Worm (Caenorhabditis elegans) whole organism, L2 larva: ENCODE results near the gene ptpn-22.

Experiments used
- C34F6.9 ChIP-seq: fragments of 150-350 bp; optimal IDR thresholded peaks from 2 replicates; lab custom pipeline; 2014; ENCODE audit warnings: missing biosample characterization, missing genetic modification characterization
- F13H6.1 ChIP-seq: sonication (generic microtip); optimal IDR thresholded peaks from 2 replicates; lab custom pipeline; 2016; ENCODE audit warnings: missing genetic modification characterization, missing compliant biosample characterization
- R02D3.7 ChIP-seq: fragments of 150-350 bp; optimal IDR thresholded peaks from 2 replicates; lab custom pipeline; 2014; ENCODE audit warnings: missing biosample characterization, missing genetic modification characterization
- ZK546.5 ChIP-seq: sonication (generic microtip); optimal IDR thresholded peaks from 2 replicates; lab custom pipeline; 2017; ENCODE audit warnings: missing biosample characterization, missing genetic modification characterization
- alr-1 ChIP-seq: fragments of 150-350 bp; optimal IDR thresholded peaks from 2 replicates; lab custom pipeline; 2014; ENCODE audit warnings: missing biosample characterization, missing genetic modification characterization
- aly-2 ChIP-seq: fragments of 150-350 bp; optimal IDR thresholded peaks from 2 replicates; lab custom pipeline; 2014; ENCODE audit warnings: missing biosample characterization, missing genetic modification characterization
- ama-1 ChIP-seq: fragments of 150-350 bp; optimal IDR thresholded peaks from 2 replicates; lab custom pipeline; 2018; ENCODE audit warnings: inconsistent platforms
- blmp-1 ChIP-seq: sonication (generic microtip); optimal IDR thresholded peaks from 2 replicates; lab custom pipeline; 2017; ENCODE audit warnings: missing genetic modification characterization, mild to moderate bottlenecking, missing compliant biosample characterization, antibody characterized with exemption, moderate library complexity; ENCODE audit not compliant: insufficient read depth
- ceh-16 ChIP-seq: fragments of 150-350 bp; optimal IDR thresholded peaks from 2 replicates; lab custom pipeline; 2014; ENCODE audit warnings: missing biosample characterization, missing genetic modification characterization
- ceh-82 ChIP-seq: fragments of 150-350 bp; optimal IDR thresholded peaks from 2 replicates; lab custom pipeline; 2014; ENCODE audit warnings: missing biosample characterization, missing genetic modification characterization
- crh-2 ChIP-seq: sonication (generic microtip); optimal IDR thresholded peaks from 2 replicates; lab custom pipeline; 2017; ENCODE audit warnings: missing biosample characterization, missing genetic modification characterization
- elt-1 ChIP-seq: fragments of 150-350 bp; optimal IDR thresholded peaks from 2 replicates; lab custom pipeline; 2014; ENCODE audit warnings: missing biosample characterization, missing genetic modification characterization
- elt-3 ChIP-seq: sonication (generic microtip); optimal IDR thresholded peaks from 2 replicates; lab custom pipeline; 2017; ENCODE audit warnings: missing biosample characterization, missing genetic modification characterization
- lin-13 ChIP-seq: fragments of 150-350 bp; optimal IDR thresholded peaks from 2 replicates; lab custom pipeline; 2014; ENCODE audit warnings: missing biosample characterization, missing genetic modification reagents, missing genetic modification characterization
- lin-39 ChIP-seq: fragments of 150-350 bp; optimal IDR thresholded peaks from 2 replicates; lab custom pipeline; 2014; ENCODE audit warnings: missing biosample characterization, missing genetic modification reagents, missing genetic modification characterization
- lsy-2 ChIP-seq, 2 experiments: fragments of 150-350 bp in 1 of 2; sonication (generic microtip) in 1 of 2; optimal IDR thresholded peaks; 2 replicates each; lab custom pipeline; 2014 to 2017; ENCODE audit warnings: missing biosample characterization in 2 of 2, missing genetic modification characterization in 2 of 2
- mab-5 ChIP-seq: fragments of 150-350 bp; optimal IDR thresholded peaks from 2 replicates; lab custom pipeline; 2014; ENCODE audit warnings: missing biosample characterization, missing genetic modification characterization
- mbf-1 ChIP-seq: sonication (generic microtip); optimal IDR thresholded peaks from 2 replicates; lab custom pipeline; 2017; ENCODE audit warnings: missing biosample characterization, missing genetic modification characterization
- nhr-10 ChIP-seq: sonication (generic microtip); optimal IDR thresholded peaks from 2 replicates; lab custom pipeline; 2017; ENCODE audit warnings: missing biosample characterization, missing genetic modification characterization
- nhr-12 ChIP-seq: fragments of 150-350 bp; optimal IDR thresholded peaks from 2 replicates; lab custom pipeline; 2014; ENCODE audit warnings: missing biosample characterization, missing genetic modification characterization
- nhr-129 ChIP-seq: fragments of 150-350 bp; optimal IDR thresholded peaks from 2 replicates; lab custom pipeline; 2014; ENCODE audit warnings: missing biosample characterization, missing genetic modification characterization
- nhr-21 ChIP-seq: fragments of 150-350 bp; optimal IDR thresholded peaks from 2 replicates; lab custom pipeline; 2014; ENCODE audit warnings: missing biosample characterization, missing genetic modification characterization
- nhr-23 ChIP-seq: fragments of 150-350 bp; optimal IDR thresholded peaks from 2 replicates; lab custom pipeline; 2014; ENCODE audit warnings: missing biosample characterization, missing genetic modification reagents, missing genetic modification characterization
- nhr-237 ChIP-seq: fragments of 150-350 bp; optimal IDR thresholded peaks from 2 replicates; lab custom pipeline; 2014; ENCODE audit warnings: missing biosample characterization, missing genetic modification characterization
- nhr-25 ChIP-seq: fragments of 150-350 bp; sonication (generic microtip); optimal IDR thresholded peaks from 3 replicates; lab custom pipeline; 2014; ENCODE audit warnings: missing biosample characterization, missing genetic modification characterization
- nhr-6 ChIP-seq: fragments of 150-350 bp; optimal IDR thresholded peaks from 2 replicates; lab custom pipeline; 2014; ENCODE audit warnings: missing biosample characterization, missing genetic modification characterization
- nhr-77 ChIP-seq: fragments of 150-350 bp; optimal IDR thresholded peaks from 2 replicates; lab custom pipeline; 2014; ENCODE audit warnings: missing biosample characterization, missing genetic modification characterization
- sem-4 ChIP-seq: fragments of 150-350 bp; optimal IDR thresholded peaks from 2 replicates; lab custom pipeline; 2014; ENCODE audit warnings: missing biosample characterization, missing genetic modification reagents, missing genetic modification characterization
- skn-1 ChIP-seq: sonication (generic microtip); optimal IDR thresholded peaks from 2 replicates; lab custom pipeline; 2017; ENCODE audit warnings: missing biosample characterization, missing genetic modification characterization
- sma-3 ChIP-seq: sonication (generic microtip); optimal IDR thresholded peaks from 2 replicates; lab custom pipeline; 2016; ENCODE audit warnings: missing genetic modification reagents, missing genetic modification characterization, missing compliant biosample characterization
- sma-9 ChIP-seq, 2 experiments: fragments of 150-350 bp in 1 of 2; sonication (generic microtip) in 1 of 2; optimal IDR thresholded peaks; 2 replicates each; lab custom pipeline; 2014 to 2016; ENCODE audit warnings: missing genetic modification characterization in 2 of 2, mild to moderate bottlenecking in 1 of 2, missing biosample characterization in 1 of 2, missing compliant biosample characterization in 1 of 2, missing genetic modification reagents in 1 of 2, moderate library complexity in 1 of 2
- zag-1 ChIP-seq: fragments of 150-350 bp; optimal IDR thresholded peaks from 2 replicates; lab custom pipeline; 2014; ENCODE audit warnings: missing biosample characterization, missing genetic modification characterization
- ztf-1 ChIP-seq: fragments of 200-800 bp; sonication (Bioruptor generic); conservative IDR thresholded peaks from 2 replicates; pipeline ENCODE4 v1.3.6; 2022; ENCODE audit warnings: missing genetic modification characterization, missing compliant biosample characterization
- ztf-4 ChIP-seq: fragments of 150-350 bp; optimal IDR thresholded peaks from 2 replicates; lab custom pipeline; 2014; ENCODE audit warnings: missing biosample characterization, missing genetic modification characterization

The ptpn-22 gene

ce11 chrIV:1738324-1738730 is 1.7 kb downstream of the ptpn-22 start (continued):
- TF ChIP-seq elt-3 (no peak), nhr-129 (tag; lab: Kevin White, UChicago) (no peak), mab-5 (tag; lab: Kevin White, UChicago) (no peak), crh-2 (tag; lab: Kevin White, UChicago) (peak; percentile 15), sem-4 (tag; lab: Kevin White, UChicago) (no peak), skn-1 (tag; lab: Kevin White, UChicago) (no peak), mbf-1 (tag; lab: Kevin White, UChicago) (no peak), lsy-2 (tag; optimal IDR thresholded peaks at IDR 0.05; lab: Kevin White, UChicago) (peak in 1 of 2 experiments; percentile 39), R02D3.7 (no peak), nhr-23 (no peak), ztf-4 (tag; lab: Kevin White, UChicago) (no peak)

ce11 chrIV:1727538-1728072 is 12.5 kb downstream of the ptpn-22 start:
- TF ChIP-seq blmp-1 (tag; lab: Kevin White, UChicago) (no peak), nhr-21 (tag; lab: Kevin White, UChicago) (no peak), lsy-2 (tag; optimal IDR thresholded peaks at IDR 0.05; lab: Kevin White, UChicago) (no peak), lin-13 (GFP tag; lab: Kevin White, UChicago) (no peak)

ce11 chrIV:1725888-1726287 is 14.2 kb downstream of the ptpn-22 start, which contains the start of gene K08D12.8:
Gene K08D12.8 (plus strand): TSS chrIV:1726188.
- TF ChIP-seq elt-3, result no peak
- TF ChIP-seq C34F6.9 (tag; lab: Kevin White, UChicago), result no peak
- no peak for TF ChIP-seq lin-39 (tag; lab: Kevin White, UChicago)
- no peak for TF ChIP-seq ztf-1 (GFP tag; lab: Robert Waterston, UW)
- TF ChIP-seq zag-1 (tag; lab: Kevin White, UChicago), result no peak
- no peak for TF ChIP-seq F13H6.1 (tag; lab: Kevin White, UChicago)
- TF ChIP-seq nhr-77 (tag; lab: Kevin White, UChicago), result no peak
- TF ChIP-seq nhr-129 (tag; lab: Kevin White, UChicago), result no peak
- no peak for TF ChIP-seq nhr-12 (tag; lab: Kevin White, UChicago)

- TF ChIP-seq nhr-10 (tag; lab: Kevin White, UChicago), result no peak
Measured at ce11 chrIV:1724283-1724682, 15.8 kb downstream of the ptpn-22 start, which contains the start of gene epic-3. Gene epic-3 (minus strand): TSS chrIV:1724383.

ce11 chrIV:1722953-1723352 is 17.1 kb downstream of the ptpn-22 start:
- TF ChIP-seq nhr-25 (tag; lab: Kevin White, UChicago), result peak; percentile 27
- no peak for TF ChIP-seq ceh-82 (tag; lab: Kevin White, UChicago)
- peak; percentile 28 for TF ChIP-seq ama-1 (lab: Kevin White, UChicago)
- no peak for TF ChIP-seq ceh-16 (tag; lab: Kevin White, UChicago)
- TF ChIP-seq nhr-6 (tag; lab: Kevin White, UChicago), result no peak
- TF ChIP-seq nhr-10 (tag; lab: Kevin White, UChicago), result no peak
- peak; percentile 40 for TF ChIP-seq sma-3 (GFP tag; lab: Kevin White, UChicago)
- no peak for TF ChIP-seq lin-13 (GFP tag; lab: Kevin White, UChicago)
- no peak for TF ChIP-seq sma-9 (GFP tag; optimal IDR thresholded peaks at IDR 0.05; lab: Kevin White, UChicago)
- TF ChIP-seq sma-9 (tag; optimal IDR thresholded peaks at IDR 0.05; lab: Kevin White, UChicago), result no peak
- TF ChIP-seq alr-1 (tag; lab: Kevin White, UChicago), result no peak
- TF ChIP-seq mab-5 (tag; lab: Kevin White, UChicago), result no peak
- no peak for TF ChIP-seq zag-1 (tag; lab: Kevin White, UChicago)
- no peak for TF ChIP-seq ZK546.5 (tag; lab: Kevin White, UChicago)
- TF ChIP-seq skn-1 (tag; lab: Kevin White, UChicago), result no peak
- no peak for TF ChIP-seq sem-4 (tag; lab: Kevin White, UChicago)
- TF ChIP-seq, all 48 proteins: peak for 3

ce11 chrIV:1721610-1722009 is 18.5 kb downstream of the ptpn-22 start:
- no peak for TF ChIP-seq elt-1 (tag; lab: Kevin White, UChicago)
- no peak for TF ChIP-seq R02D3.7
- TF ChIP-seq nhr-10 (tag; lab: Kevin White, UChicago), result no peak
- no peak for TF ChIP-seq elt-3
- no peak for TF ChIP-seq nhr-25 (tag; lab: Kevin White, UChicago)
- TF ChIP-seq nhr-237 (tag; lab: Kevin White, UChicago), result no peak
- TF ChIP-seq aly-2 (tag; lab: Kevin White, UChicago), result no peak
- no peak for TF ChIP-seq nhr-77 (tag; lab: Kevin White, UChicago)
